Worm (Caenorhabditis elegans): ENCODE results near the gene srz-96.

srz-96 gene

DNA sequence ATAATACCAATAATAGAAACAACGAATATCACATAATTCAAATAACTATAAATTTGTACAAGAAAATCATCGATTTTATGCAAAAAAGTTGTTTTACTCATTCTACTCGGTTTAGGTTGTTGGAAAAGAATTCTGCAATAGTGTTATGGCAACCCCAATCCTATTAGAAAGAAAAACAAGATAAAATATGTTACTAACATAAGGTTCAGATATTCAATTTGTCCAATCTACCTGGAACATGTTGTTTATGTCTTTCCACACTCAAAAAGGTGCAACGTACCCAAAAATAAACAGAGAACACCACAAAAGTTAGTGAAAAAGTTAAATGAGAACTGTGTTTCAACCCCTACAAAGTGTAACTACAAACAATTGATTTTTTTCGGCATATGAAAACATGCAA lies 28.2 kb upstream of the srz-96 start, which contains the start of gene srw-51:
TSS of gene srw-51 (minus strand) at position 101 of the 400 bp plus-strand sequence.
- no peak for TF ChIP-seq hmbx-1 (tag; optimal IDR thresholded peaks at IDR 0.05)
- no peak for TF ChIP-seq flt-1 (GFP tag; IDR thresholded peaks at IDR 0.05)
- TF ChIP-seq hmg-4 (GFP tag; optimal IDR thresholded peaks at IDR 0.05): no peak
- no peak for TF ChIP-seq ceh-36 (tag; optimal IDR thresholded peaks at IDR 0.05)
- no peak for TF ChIP-seq hnd-1 (tag; optimal IDR thresholded peaks at IDR 0.05)
- no peak for TF ChIP-seq ama-1 (optimal IDR thresholded peaks at IDR 0.05)
- TF ChIP-seq sea-1 (GFP tag; conservative IDR thresholded peaks at IDR 0.05): no peak
- no peak for TF ChIP-seq F13C5.2 (tag; optimal IDR thresholded peaks at IDR 0.05)
- TF ChIP-seq tbx-37 (GFP tag; conservative IDR thresholded peaks at IDR 0.05): no peak
- TF ChIP-seq tra-4 (tag; optimal IDR thresholded peaks at IDR 0.05): no peak
- no peak for TF ChIP-seq ets-7 (tag; optimal IDR thresholded peaks at IDR 0.05)
- TF ChIP-seq B0310.2 (tag; optimal IDR thresholded peaks at IDR 0.05): no peak
- no peak for TF ChIP-seq aly-1 (tag; optimal IDR thresholded peaks at IDR 0.05)
- TF ChIP-seq pes-1 (GFP tag; IDR thresholded peaks at IDR 0.05): no peak
- TF ChIP-seq ceh-13 (GFP tag; optimal IDR thresholded peaks at IDR 0.05): no peak
- TF ChIP-seq scrt-1 (GFP tag; IDR thresholded peaks at IDR 0.05): no peak
- TF ChIP-seq tbx-11 (GFP tag; IDR thresholded peaks at IDR 0.05): no peak

DNA sequence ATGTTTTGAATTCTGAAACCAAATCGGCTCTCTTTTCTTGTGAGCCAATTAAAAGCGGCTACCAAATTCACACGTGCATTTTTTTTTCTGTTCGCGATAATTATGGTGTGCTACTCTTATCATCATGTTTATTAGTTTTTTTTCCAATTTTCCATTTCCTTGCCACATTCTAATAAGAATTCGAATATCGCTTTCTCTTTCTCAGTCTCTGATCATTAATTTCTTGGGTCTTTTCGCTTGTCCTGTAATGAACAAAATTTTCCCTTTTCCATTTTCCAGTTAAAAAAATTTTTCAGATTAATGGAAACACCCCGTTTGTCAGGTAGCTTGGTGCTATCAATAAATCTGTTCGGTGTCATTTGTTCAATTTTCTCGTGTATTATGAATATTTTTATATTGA lies 27.5 kb upstream of the srz-96 start, which contains the start of gene srbc-26:
TSS of gene srbc-26 (plus strand) at position 301 of the 400 bp plus-strand sequence.
- TF ChIP-seq pes-1 (GFP tag; IDR thresholded peaks at IDR 0.05) (no peak), tbx-37 (GFP tag; conservative IDR thresholded peaks at IDR 0.05) (no peak), hmg-4 (GFP tag; optimal IDR thresholded peaks at IDR 0.05) (no peak), ets-7 (tag; optimal IDR thresholded peaks at IDR 0.05) (no peak), ceh-13 (GFP tag; optimal IDR thresholded peaks at IDR 0.05) (no peak), tbx-11 (GFP tag; IDR thresholded peaks at IDR 0.05) (no peak), aly-1 (tag; optimal IDR thresholded peaks at IDR 0.05) (no peak), tra-4 (tag; optimal IDR thresholded peaks at IDR 0.05) (no peak), sea-1 (GFP tag; conservative IDR thresholded peaks at IDR 0.05) (no peak), B0310.2 (tag; optimal IDR thresholded peaks at IDR 0.05) (no peak), hnd-1 (tag; optimal IDR thresholded peaks at IDR 0.05) (no peak), F13C5.2 (tag; optimal IDR thresholded peaks at IDR 0.05) (no peak), ama-1 (optimal IDR thresholded peaks at IDR 0.05) (no peak), scrt-1 (GFP tag; IDR thresholded peaks at IDR 0.05) (no peak), ceh-36 (tag; optimal IDR thresholded peaks at IDR 0.05) (no peak)

DNA sequence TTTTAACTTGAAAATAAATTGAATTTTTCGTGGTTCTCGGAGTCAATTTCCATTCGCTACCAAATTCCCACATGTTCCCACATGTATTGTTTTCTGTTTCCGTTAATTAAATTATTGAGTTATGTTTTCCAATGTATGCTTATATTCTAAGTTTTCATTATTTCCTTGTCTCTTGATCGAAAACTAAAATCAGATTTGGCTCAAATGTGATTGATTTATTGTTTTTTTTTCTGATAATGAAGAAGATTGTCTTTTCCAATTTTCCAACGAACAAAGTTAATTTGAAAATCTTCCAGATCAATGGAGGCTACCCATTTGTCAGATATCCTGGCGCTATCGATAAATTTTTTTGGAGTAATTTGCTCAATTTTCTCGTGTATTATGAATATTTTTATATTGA lies 25.3 kb upstream of the srz-96 start, which contains the start of gene srbc-25:
TSS of gene srbc-25 (plus strand) at position 301 of the 400 bp plus-strand sequence.
- TF ChIP-seq tbx-11 (GFP tag; IDR thresholded peaks at IDR 0.05) (no peak), pes-1 (GFP tag; IDR thresholded peaks at IDR 0.05) (no peak), tra-4 (tag; optimal IDR thresholded peaks at IDR 0.05) (no peak), ceh-13 (GFP tag; optimal IDR thresholded peaks at IDR 0.05) (no peak), flt-1 (GFP tag; IDR thresholded peaks at IDR 0.05) (no peak), sea-1 (GFP tag; conservative IDR thresholded peaks at IDR 0.05) (no peak), aly-1 (tag; optimal IDR thresholded peaks at IDR 0.05) (no peak), hmg-4 (GFP tag; optimal IDR thresholded peaks at IDR 0.05) (no peak), ceh-36 (tag; optimal IDR thresholded peaks at IDR 0.05) (no peak), F13C5.2 (tag; optimal IDR thresholded peaks at IDR 0.05) (no peak), B0310.2 (tag; optimal IDR thresholded peaks at IDR 0.05) (no peak)

- TF ChIP-seq aly-1 (tag; optimal IDR thresholded peaks at IDR 0.05) (no peak), ama-1 (optimal IDR thresholded peaks at IDR 0.05) (no peak), sea-1 (GFP tag; conservative IDR thresholded peaks at IDR 0.05) (no peak), tra-4 (tag; optimal IDR thresholded peaks at IDR 0.05) (no peak), ceh-13 (GFP tag; optimal IDR thresholded peaks at IDR 0.05) (no peak), tbx-11 (GFP tag; IDR thresholded peaks at IDR 0.05) (no peak), F13C5.2 (tag; optimal IDR thresholded peaks at IDR 0.05) (no peak), hmbx-1 (tag; optimal IDR thresholded peaks at IDR 0.05) (no peak), tbx-37 (GFP tag; conservative IDR thresholded peaks at IDR 0.05) (no peak), ceh-36 (tag; optimal IDR thresholded peaks at IDR 0.05) (no peak), B0310.2 (tag; optimal IDR thresholded peaks at IDR 0.05) (no peak), hnd-1 (tag; optimal IDR thresholded peaks at IDR 0.05) (no peak), flt-1 (GFP tag; IDR thresholded peaks at IDR 0.05) (no peak), ets-7 (tag; optimal IDR thresholded peaks at IDR 0.05) (no peak)
Measured at ce11 chrV:17177967-17178366, 21.1 kb upstream of the srz-96 start, which contains the start of gene srsx-1. Gene srsx-1, minus strand, starts transcription at chrV:17178067.

- TF ChIP-seq hmg-4 (GFP tag; optimal IDR thresholded peaks at IDR 0.05) (no peak), ets-7 (tag; optimal IDR thresholded peaks at IDR 0.05) (no peak), hnd-1 (tag; optimal IDR thresholded peaks at IDR 0.05) (no peak), pes-1 (GFP tag; IDR thresholded peaks at IDR 0.05) (no peak), hmbx-1 (tag; optimal IDR thresholded peaks at IDR 0.05) (no peak), flt-1 (GFP tag; IDR thresholded peaks at IDR 0.05) (no peak), tra-4 (tag; optimal IDR thresholded peaks at IDR 0.05) (no peak), aly-1 (tag; optimal IDR thresholded peaks at IDR 0.05) (no peak), ama-1 (optimal IDR thresholded peaks at IDR 0.05) (no peak), tbx-11 (GFP tag; IDR thresholded peaks at IDR 0.05) (no peak), ceh-36 (tag; optimal IDR thresholded peaks at IDR 0.05) (no peak), ceh-13 (GFP tag; optimal IDR thresholded peaks at IDR 0.05) (no peak), scrt-1 (GFP tag; IDR thresholded peaks at IDR 0.05) (no peak), tbx-37 (GFP tag; conservative IDR thresholded peaks at IDR 0.05) (no peak), sea-1 (GFP tag; conservative IDR thresholded peaks at IDR 0.05) (no peak), F13C5.2 (tag; optimal IDR thresholded peaks at IDR 0.05) (no peak), B0310.2 (tag; optimal IDR thresholded peaks at IDR 0.05) (no peak)
Measured at ce11 chrV:17178457-17178856, 20.6 kb upstream of the srz-96 start, which contains the start of gene srh-174. Gene srh-174, plus strand, starts transcription at chrV:17178757.

- TF ChIP-seq ceh-13 (GFP tag; optimal IDR thresholded peaks at IDR 0.05) (no peak), B0310.2 (tag; optimal IDR thresholded peaks at IDR 0.05) (no peak), tbx-11 (GFP tag; IDR thresholded peaks at IDR 0.05) (no peak), F13C5.2 (tag; optimal IDR thresholded peaks at IDR 0.05) (no peak), scrt-1 (GFP tag; IDR thresholded peaks at IDR 0.05) (no peak), pes-1 (GFP tag; IDR thresholded peaks at IDR 0.05) (no peak), ama-1 (optimal IDR thresholded peaks at IDR 0.05) (no peak), flt-1 (GFP tag; IDR thresholded peaks at IDR 0.05) (no peak), sea-1 (GFP tag; conservative IDR thresholded peaks at IDR 0.05) (no peak), tbx-37 (GFP tag; conservative IDR thresholded peaks at IDR 0.05) (no peak), hmbx-1 (tag; optimal IDR thresholded peaks at IDR 0.05) (no peak)
Measured at ce11 chrV:17182045-17182444, 17.0 kb upstream of the srz-96 start, which contains the start of gene srh-159. Gene srh-159, plus strand, starts transcription at chrV:17182345.

- no peak for TF ChIP-seq hnd-1 (tag; optimal IDR thresholded peaks at IDR 0.05)
Measured at ce11 chrV:17190399-17190798, 8.6 kb upstream of the srz-96 start, which contains the start of gene str-199. Gene str-199, minus strand, starts transcription at chrV:17190499.

Data from whole organism, early embryonic.